Worm (Caenorhabditis elegans) whole organism, L1 larva: ENCODE data around the gene F35E8.6.

ENCODE experiments used
- F16B12.6 ChIP-seq: fragments of 150-350 bp; optimal IDR thresholded peaks from 2 replicates; lab custom pipeline; 2014; ENCODE audit warnings: missing biosample characterization, missing genetic modification characterization
- efl-3 ChIP-seq: fragments of 200-800 bp; sonication (Bioruptor generic); optimal IDR thresholded peaks from 2 replicates; lab custom pipeline; 2018; ENCODE audit warnings: mild to moderate bottlenecking, missing genetic modification characterization, missing compliant biosample characterization
- fkh-4 ChIP-seq: sonication (generic microtip); optimal IDR thresholded peaks from 2 replicates; lab custom pipeline; 2016; ENCODE audit warnings: missing compliant biosample characterization, missing genetic modification characterization, borderline replicate concordance
- hpl-2 ChIP-seq: fragments of 150-350 bp; optimal IDR thresholded peaks from 2 replicates; lab custom pipeline; 2014; ENCODE audit warnings: missing biosample characterization, missing genetic modification reagents, missing genetic modification characterization
- lin-15B ChIP-seq: fragments of 150-350 bp; sonication (generic microtip); optimal IDR thresholded peaks from 3 replicates; lab custom pipeline; 2014; ENCODE audit warnings: missing biosample characterization, missing genetic modification characterization
- lin-35 ChIP-seq, 2 experiments: fragments of 150-350 bp; optimal IDR thresholded peaks; 2 replicates each; lab custom pipeline; 2014; ENCODE audit warnings: missing biosample characterization in 2 of 2, missing genetic modification characterization in 2 of 2, missing genetic modification reagents in 2 of 2
- mep-1 ChIP-seq: fragments of 150-350 bp; optimal IDR thresholded peaks from 2 replicates; lab custom pipeline; 2014; ENCODE audit warnings: missing biosample characterization, missing genetic modification characterization
- nhr-90 ChIP-seq: sonication (generic microtip); optimal IDR thresholded peaks from 2 replicates; lab custom pipeline; 2016; ENCODE audit warnings: mild to moderate bottlenecking, missing genetic modification characterization, missing compliant biosample characterization; ENCODE audit not compliant: poor library complexity
- rnt-1 ChIP-seq: sonication (generic microtip); optimal IDR thresholded peaks from 2 replicates; lab custom pipeline; 2016; ENCODE audit warnings: mild to moderate bottlenecking, missing genetic modification characterization, moderate library complexity, missing compliant biosample characterization
- skn-1 ChIP-seq: fragments of 150-350 bp; optimal IDR thresholded peaks from 2 replicates; lab custom pipeline; 2014; ENCODE audit warnings: missing biosample characterization, missing genetic modification characterization
- sptf-1 ChIP-seq: fragments of 150-350 bp; optimal IDR thresholded peaks from 2 replicates; lab custom pipeline; 2014; ENCODE audit warnings: missing biosample characterization, missing genetic modification characterization
- ztf-11 ChIP-seq, 2 experiments: sonication (generic microtip); optimal IDR thresholded peaks; 2 replicates each; lab custom pipeline; 2016 to 2017; ENCODE audit warnings: missing genetic modification characterization in 2 of 2, missing biosample characterization in 1 of 2, missing compliant biosample characterization in 1 of 2

DNA sequence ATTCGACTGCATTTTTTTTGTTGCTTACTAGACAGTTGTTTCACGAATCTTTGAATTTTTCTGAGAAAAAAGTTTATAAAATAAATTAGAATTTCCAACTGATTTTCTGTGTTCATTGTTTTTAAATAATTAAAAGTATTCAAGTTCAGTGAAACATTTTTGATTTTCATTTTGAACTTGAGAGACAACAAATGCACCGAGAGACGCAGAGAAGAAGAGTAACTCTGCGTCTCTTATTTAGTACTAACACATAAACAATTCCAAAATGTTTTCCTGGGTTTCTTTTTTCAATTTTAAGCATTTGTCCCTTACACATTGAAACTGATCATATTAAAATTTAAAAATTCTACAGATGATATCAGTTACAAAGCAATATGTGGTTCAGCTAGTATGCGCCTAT, 47.5 kb downstream of the F35E8.6 start:
- TF ChIP-seq sptf-1 (tag; lab: Kevin White, UChicago): no peak
- TF ChIP-seq nhr-90 (tag; lab: Kevin White, UChicago): no peak
- TF ChIP-seq rnt-1 (tag; lab: Kevin White, UChicago): no peak
- TF ChIP-seq mep-1: peak; percentile 8
- no peak for TF ChIP-seq lin-15B (tag; lab: Kevin White, UChicago)
- no peak for TF ChIP-seq hpl-2
- no peak for TF ChIP-seq F16B12.6 (tag; lab: Kevin White, UChicago)
- no peak for TF ChIP-seq fkh-4
- TF ChIP-seq efl-3 (GFP tag; lab: Kevin White, UChicago): no peak
- TF ChIP-seq ztf-11 (tag; optimal IDR thresholded peaks at IDR 0.05; lab: Kevin White, UChicago): no peak
- no peak for TF ChIP-seq skn-1 (tag; lab: Kevin White, UChicago)
- TF ChIP-seq lin-35 (GFP tag; optimal IDR thresholded peaks at IDR 0.05; lab: Kevin White, UChicago): no peak
